Worm (Caenorhabditis elegans) whole organism, midembryonic: ENCODE results near the gene mif-1.

Experiments
- T22C8.4 ChIP-seq: fragments of 200-800 bp; sonication (Bioruptor generic); IDR thresholded peaks from 2 replicates; pipeline ENCODE4 v1.3.6; 2022; ENCODE audit warnings: missing genetic modification characterization, missing compliant biosample characterization
- flt-1 ChIP-seq: fragments of 200-800 bp; sonication (Bioruptor generic); IDR thresholded peaks from 2 replicates; pipeline ENCODE4 v1.3.6; 2022; ENCODE audit warnings: missing genetic modification characterization, missing compliant biosample characterization
- klf-2 ChIP-seq: fragments of 200-800 bp; sonication (Bioruptor generic); conservative IDR thresholded peaks from 2 replicates; pipeline ENCODE4 v1.3.6; 2022; ENCODE audit warnings: missing genetic modification reagents, missing genetic modification characterization, missing compliant biosample characterization
- ref-1 ChIP-seq: fragments of 200-800 bp; sonication (Bioruptor generic); conservative IDR thresholded peaks from 2 replicates; pipeline ENCODE4 v1.3.6; 2022; ENCODE audit warnings: missing genetic modification reagents, missing genetic modification characterization, missing compliant biosample characterization
- tab-1 ChIP-seq: fragments of 200-800 bp; sonication (Bioruptor generic); IDR thresholded peaks from 2 replicates; pipeline ENCODE4 v1.3.6; 2022; ENCODE audit warnings: missing genetic modification characterization, missing compliant biosample characterization
- ztf-23 ChIP-seq: fragments of 200-800 bp; sonication (Bioruptor generic); IDR thresholded peaks from 2 replicates; pipeline ENCODE4 v1.3.6; 2022; ENCODE audit warnings: missing genetic modification reagents, missing genetic modification characterization, missing compliant biosample characterization
- ztf-29 ChIP-seq: fragments of 200-800 bp; sonication (Bioruptor generic); IDR thresholded peaks from 2 replicates; pipeline ENCODE4 v1.3.6; 2022; ENCODE audit warnings: missing genetic modification reagents, missing genetic modification characterization, missing compliant biosample characterization

DNA sequence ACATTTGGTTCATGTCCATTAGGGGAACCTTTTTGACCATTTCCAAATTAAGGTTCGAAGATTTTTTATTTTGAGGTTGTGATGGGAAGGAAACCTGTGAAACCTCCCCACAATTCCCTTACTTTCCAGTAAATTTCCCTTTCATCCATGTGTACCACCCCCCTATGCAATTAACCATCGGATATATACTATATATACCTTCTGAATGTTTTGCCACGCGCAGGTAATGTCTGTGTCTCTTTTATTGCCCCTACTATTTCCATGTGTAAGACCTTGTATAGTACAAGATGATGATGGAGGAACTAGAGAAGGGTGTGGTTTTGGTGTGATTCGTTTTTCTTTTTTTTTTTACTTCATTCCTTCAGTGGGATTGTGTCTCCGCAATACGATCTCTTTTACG is 33.3 kb upstream of the mif-1 start:
- TF ChIP-seq flt-1 (GFP tag; lab: Robert Waterston, UW) (no peak), T22C8.4 (GFP tag; lab: Robert Waterston, UW) (no peak), tab-1 (no peak), klf-2 (GFP tag; lab: Robert Waterston, UW) (no peak), ref-1 (GFP tag; lab: Robert Waterston, UW) (no peak), ztf-29 (GFP tag; lab: Robert Waterston, UW) (no peak), ztf-23 (GFP tag; lab: Robert Waterston, UW) (no peak)
